Fruit fly (Drosophila melanogaster): ENCODE measurements around the gene CG9109.

- no peak for TF ChIP-seq pan (optimal IDR thresholded peaks at IDR 0.05)
- no peak for TF ChIP-seq Dll (optimal IDR thresholded peaks at IDR 0.05)
- no peak for TF ChIP-seq psq (optimal IDR thresholded peaks at IDR 0.05)
Measured at dm6 chr2L:6013071-6013417, 21.2 kb downstream of the CG9109 start.

Measured in whole organism.